Worm (Caenorhabditis elegans) whole organism, L4 larva: ENCODE results near the gene Y57G11B.2.

Experiments
- F26F4.8 ChIP-seq: fragments of 200-800 bp; sonication (Bioruptor generic); conservative IDR thresholded peaks from 2 replicates; pipeline ENCODE4 v1.3.6; 2022; ENCODE audit warnings: missing genetic modification characterization, missing compliant biosample characterization
- Y105C5A.15 ChIP-seq: fragments of 200-800 bp; sonication (Bioruptor generic); IDR thresholded peaks from 2 replicates; pipeline ENCODE4 v1.3.6; 2022; ENCODE audit warnings: missing genetic modification characterization, missing compliant biosample characterization
- ZK546.5 ChIP-seq, 2 experiments: sonication (generic microtip); optimal IDR thresholded peaks; 2 replicates each; lab custom pipeline; 2017; ENCODE audit warnings: missing biosample characterization in 2 of 2, missing genetic modification characterization in 2 of 2
- jun-1 ChIP-seq: fragments of 150-350 bp; optimal IDR thresholded peaks from 2 replicates; lab custom pipeline; 2014; ENCODE audit warnings: missing biosample characterization, missing genetic modification reagents, missing genetic modification characterization
- nhr-25 ChIP-seq: sonication (generic microtip); optimal IDR thresholded peaks from 2 replicates; lab custom pipeline; 2017; ENCODE audit warnings: missing genetic modification characterization, mild to moderate bottlenecking, missing compliant biosample characterization, antibody characterized with exemption, moderate library complexity, borderline replicate concordance; ENCODE audit not compliant: insufficient read depth
- nhr-42 ChIP-seq: fragments of 200-800 bp; sonication (Bioruptor generic); IDR thresholded peaks from 2 replicates; pipeline ENCODE4 v1.3.6; 2022; ENCODE audit warnings: missing genetic modification characterization, missing compliant biosample characterization
- pha-4 ChIP-seq, 2 experiments: fragments of 150-350 bp in 1 of 2; fragments of 200-800 bp in 1 of 2; sonication (Bioruptor generic) in 1 of 2; IDR thresholded peaks in 1 of 2; optimal IDR thresholded peaks in 1 of 2; 2 replicates each; pipeline versions ENCODE4 v1.3.6 to Lab custom; 2014 to 2022; ENCODE audit warnings: missing genetic modification characterization in 2 of 2, missing genetic modification reagents in 2 of 2, missing biosample characterization in 1 of 2, missing compliant biosample characterization in 1 of 2
- unc-130 ChIP-seq: sonication (generic microtip); optimal IDR thresholded peaks from 2 replicates; lab custom pipeline; 2016; ENCODE audit warnings: missing genetic modification reagents, missing genetic modification characterization, missing compliant biosample characterization
- zfp-3 ChIP-seq: fragments of 200-800 bp; sonication (Bioruptor generic); conservative IDR thresholded peaks from 2 replicates; pipeline ENCODE4 v1.3.6; 2022; ENCODE audit warnings: missing genetic modification reagents, missing genetic modification characterization, missing compliant biosample characterization

- no peak for TF ChIP-seq zfp-3 (GFP tag; lab: Robert Waterston, UW)
- TF ChIP-seq Y105C5A.15 (GFP tag; lab: Robert Waterston, UW), result no peak
- no peak for TF ChIP-seq ZK546.5 (tag; optimal IDR thresholded peaks at IDR 0.05; lab: Kevin White, UChicago)
- no peak for TF ChIP-seq nhr-42 (GFP tag; lab: Robert Waterston, UW)
- TF ChIP-seq jun-1 (tag; lab: Kevin White, UChicago), result no peak
- no peak for TF ChIP-seq nhr-25
- TF ChIP-seq unc-130 (GFP tag; lab: Kevin White, UChicago), result no peak
- no peak for TF ChIP-seq pha-4 (GFP tag; IDR thresholded peaks at IDR 0.05; lab: Robert Waterston, UW)
- TF ChIP-seq pha-4 (tag; optimal IDR thresholded peaks at IDR 0.05; lab: Kevin White, UChicago), result no peak
- TF ChIP-seq F26F4.8 (GFP tag; lab: Robert Waterston, UW), result no peak
These were observed 48.2 kb downstream of the Y57G11B.2 start for ce11 chrIV:14613375-14613774.
